Worm (Caenorhabditis elegans) whole organism, L2 larva: ENCODE results near the gene perm-5.

Experiments used
- C34F6.9 ChIP-seq: fragments of 150-350 bp; optimal IDR thresholded peaks from 2 replicates; lab custom pipeline; 2014; ENCODE audit warnings: missing biosample characterization, missing genetic modification characterization
- F13H6.1 ChIP-seq: sonication (generic microtip); optimal IDR thresholded peaks from 2 replicates; lab custom pipeline; 2016; ENCODE audit warnings: missing genetic modification characterization, missing compliant biosample characterization
- R02D3.7 ChIP-seq: fragments of 150-350 bp; optimal IDR thresholded peaks from 2 replicates; lab custom pipeline; 2014; ENCODE audit warnings: missing biosample characterization, missing genetic modification characterization
- Y55F3AM.14 ChIP-seq: fragments of 200-800 bp; sonication (Bioruptor generic); optimal IDR thresholded peaks from 2 replicates; lab custom pipeline; 2018; ENCODE audit warnings: mild to moderate bottlenecking, missing genetic modification characterization, missing compliant biosample characterization
- ZK546.5 ChIP-seq: sonication (generic microtip); optimal IDR thresholded peaks from 2 replicates; lab custom pipeline; 2017; ENCODE audit warnings: missing biosample characterization, missing genetic modification characterization
- alr-1 ChIP-seq: fragments of 150-350 bp; optimal IDR thresholded peaks from 2 replicates; lab custom pipeline; 2014; ENCODE audit warnings: missing biosample characterization, missing genetic modification characterization
- aly-2 ChIP-seq: fragments of 150-350 bp; optimal IDR thresholded peaks from 2 replicates; lab custom pipeline; 2014; ENCODE audit warnings: missing biosample characterization, missing genetic modification characterization
- ama-1 ChIP-seq: fragments of 150-350 bp; optimal IDR thresholded peaks from 2 replicates; lab custom pipeline; 2018; ENCODE audit warnings: inconsistent platforms
- ceh-16 ChIP-seq: fragments of 150-350 bp; optimal IDR thresholded peaks from 2 replicates; lab custom pipeline; 2014; ENCODE audit warnings: missing biosample characterization, missing genetic modification characterization
- ceh-82 ChIP-seq: fragments of 150-350 bp; optimal IDR thresholded peaks from 2 replicates; lab custom pipeline; 2014; ENCODE audit warnings: missing biosample characterization, missing genetic modification characterization
- crh-2 ChIP-seq: sonication (generic microtip); optimal IDR thresholded peaks from 2 replicates; lab custom pipeline; 2017; ENCODE audit warnings: missing biosample characterization, missing genetic modification characterization
- dmd-4 ChIP-seq: sonication (generic microtip); optimal IDR thresholded peaks from 2 replicates; lab custom pipeline; 2017; ENCODE audit warnings: missing biosample characterization, missing genetic modification characterization
- egl-27 ChIP-seq: sonication (generic microtip); optimal IDR thresholded peaks from 3 replicates; lab custom pipeline; 2017; ENCODE audit warnings: missing biosample characterization, missing genetic modification reagents, missing genetic modification characterization
- elt-1 ChIP-seq: fragments of 150-350 bp; optimal IDR thresholded peaks from 2 replicates; lab custom pipeline; 2014; ENCODE audit warnings: missing biosample characterization, missing genetic modification characterization
- elt-3 ChIP-seq: sonication (generic microtip); optimal IDR thresholded peaks from 2 replicates; lab custom pipeline; 2017; ENCODE audit warnings: missing biosample characterization, missing genetic modification characterization
- fos-1 ChIP-seq: fragments of 150-350 bp; optimal IDR thresholded peaks from 2 replicates; lab custom pipeline; 2014; ENCODE audit warnings: missing biosample characterization, missing genetic modification characterization
- gmeb-1 ChIP-seq: fragments of 150-350 bp; optimal IDR thresholded peaks from 2 replicates; lab custom pipeline; 2014; ENCODE audit warnings: missing biosample characterization, missing genetic modification characterization
- lin-11 ChIP-seq: fragments of 150-350 bp; sonication (generic microtip); optimal IDR thresholded peaks from 2 replicates; lab custom pipeline; 2014; ENCODE audit warnings: missing biosample characterization, missing genetic modification characterization, inconsistent platforms, mixed read lengths
- lin-13 ChIP-seq: fragments of 150-350 bp; optimal IDR thresholded peaks from 2 replicates; lab custom pipeline; 2014; ENCODE audit warnings: missing biosample characterization, missing genetic modification reagents, missing genetic modification characterization
- lin-39 ChIP-seq: fragments of 150-350 bp; optimal IDR thresholded peaks from 2 replicates; lab custom pipeline; 2014; ENCODE audit warnings: missing biosample characterization, missing genetic modification reagents, missing genetic modification characterization
- lsy-2 ChIP-seq, 2 experiments: fragments of 150-350 bp in 1 of 2; sonication (generic microtip) in 1 of 2; optimal IDR thresholded peaks; 2 replicates each; lab custom pipeline; 2014 to 2017; ENCODE audit warnings: missing biosample characterization in 2 of 2, missing genetic modification characterization in 2 of 2
- mab-5 ChIP-seq: fragments of 150-350 bp; optimal IDR thresholded peaks from 2 replicates; lab custom pipeline; 2014; ENCODE audit warnings: missing biosample characterization, missing genetic modification characterization
- mbf-1 ChIP-seq: sonication (generic microtip); optimal IDR thresholded peaks from 2 replicates; lab custom pipeline; 2017; ENCODE audit warnings: missing biosample characterization, missing genetic modification characterization
- nhr-10 ChIP-seq: sonication (generic microtip); optimal IDR thresholded peaks from 2 replicates; lab custom pipeline; 2017; ENCODE audit warnings: missing biosample characterization, missing genetic modification characterization
- nhr-12 ChIP-seq: fragments of 150-350 bp; optimal IDR thresholded peaks from 2 replicates; lab custom pipeline; 2014; ENCODE audit warnings: missing biosample characterization, missing genetic modification characterization
- nhr-129 ChIP-seq: fragments of 150-350 bp; optimal IDR thresholded peaks from 2 replicates; lab custom pipeline; 2014; ENCODE audit warnings: missing biosample characterization, missing genetic modification characterization
- nhr-21 ChIP-seq: fragments of 150-350 bp; optimal IDR thresholded peaks from 2 replicates; lab custom pipeline; 2014; ENCODE audit warnings: missing biosample characterization, missing genetic modification characterization
- nhr-23 ChIP-seq: fragments of 150-350 bp; optimal IDR thresholded peaks from 2 replicates; lab custom pipeline; 2014; ENCODE audit warnings: missing biosample characterization, missing genetic modification reagents, missing genetic modification characterization
- nhr-237 ChIP-seq: fragments of 150-350 bp; optimal IDR thresholded peaks from 2 replicates; lab custom pipeline; 2014; ENCODE audit warnings: missing biosample characterization, missing genetic modification characterization
- nhr-25 ChIP-seq: fragments of 150-350 bp; sonication (generic microtip); optimal IDR thresholded peaks from 3 replicates; lab custom pipeline; 2014; ENCODE audit warnings: missing biosample characterization, missing genetic modification characterization
- nhr-6 ChIP-seq: fragments of 150-350 bp; optimal IDR thresholded peaks from 2 replicates; lab custom pipeline; 2014; ENCODE audit warnings: missing biosample characterization, missing genetic modification characterization
- nhr-77 ChIP-seq: fragments of 150-350 bp; optimal IDR thresholded peaks from 2 replicates; lab custom pipeline; 2014; ENCODE audit warnings: missing biosample characterization, missing genetic modification characterization
- peb-1 ChIP-seq: fragments of 150-350 bp; optimal IDR thresholded peaks from 2 replicates; lab custom pipeline; 2014; ENCODE audit warnings: missing biosample characterization, missing genetic modification characterization
- sem-4 ChIP-seq: fragments of 150-350 bp; optimal IDR thresholded peaks from 2 replicates; lab custom pipeline; 2014; ENCODE audit warnings: missing biosample characterization, missing genetic modification reagents, missing genetic modification characterization
- skn-1 ChIP-seq: sonication (generic microtip); optimal IDR thresholded peaks from 2 replicates; lab custom pipeline; 2017; ENCODE audit warnings: missing biosample characterization, missing genetic modification characterization
- sma-3 ChIP-seq: sonication (generic microtip); optimal IDR thresholded peaks from 2 replicates; lab custom pipeline; 2016; ENCODE audit warnings: missing genetic modification reagents, missing genetic modification characterization, missing compliant biosample characterization
- sma-9 ChIP-seq, 2 experiments: fragments of 150-350 bp in 1 of 2; sonication (generic microtip) in 1 of 2; optimal IDR thresholded peaks; 2 replicates each; lab custom pipeline; 2014 to 2016; ENCODE audit warnings: missing genetic modification characterization in 2 of 2, mild to moderate bottlenecking in 1 of 2, missing biosample characterization in 1 of 2, missing compliant biosample characterization in 1 of 2, missing genetic modification reagents in 1 of 2, moderate library complexity in 1 of 2
- snpc-4 ChIP-seq: fragments of 150-350 bp; optimal IDR thresholded peaks from 2 replicates; lab custom pipeline; 2014; ENCODE audit warnings: missing biosample characterization, missing genetic modification characterization
- unc-39 ChIP-seq: fragments of 150-350 bp; optimal IDR thresholded peaks from 2 replicates; lab custom pipeline; 2014; ENCODE audit warnings: missing biosample characterization, missing genetic modification characterization
- unc-55 ChIP-seq: fragments of 150-350 bp; sonication (generic microtip); optimal IDR thresholded peaks from 3 replicates; lab custom pipeline; 2014; ENCODE audit warnings: missing biosample characterization, missing genetic modification reagents, missing genetic modification characterization
- unc-62 ChIP-seq: fragments of 150-350 bp; optimal IDR thresholded peaks from 2 replicates; lab custom pipeline; 2014; ENCODE audit warnings: missing biosample characterization, missing genetic modification reagents, missing genetic modification characterization
- zag-1 ChIP-seq: fragments of 150-350 bp; optimal IDR thresholded peaks from 2 replicates; lab custom pipeline; 2014; ENCODE audit warnings: missing biosample characterization, missing genetic modification characterization
- ztf-1 ChIP-seq: fragments of 200-800 bp; sonication (Bioruptor generic); conservative IDR thresholded peaks from 2 replicates; pipeline ENCODE4 v1.3.6; 2022; ENCODE audit warnings: missing genetic modification characterization, missing compliant biosample characterization
- ztf-11 ChIP-seq: sonication (generic microtip); optimal IDR thresholded peaks from 2 replicates; lab custom pipeline; 2017; ENCODE audit warnings: missing biosample characterization, missing genetic modification characterization
- ztf-4 ChIP-seq: fragments of 150-350 bp; optimal IDR thresholded peaks from 2 replicates; lab custom pipeline; 2014; ENCODE audit warnings: missing biosample characterization, missing genetic modification characterization

Gene perm-5

DNA sequence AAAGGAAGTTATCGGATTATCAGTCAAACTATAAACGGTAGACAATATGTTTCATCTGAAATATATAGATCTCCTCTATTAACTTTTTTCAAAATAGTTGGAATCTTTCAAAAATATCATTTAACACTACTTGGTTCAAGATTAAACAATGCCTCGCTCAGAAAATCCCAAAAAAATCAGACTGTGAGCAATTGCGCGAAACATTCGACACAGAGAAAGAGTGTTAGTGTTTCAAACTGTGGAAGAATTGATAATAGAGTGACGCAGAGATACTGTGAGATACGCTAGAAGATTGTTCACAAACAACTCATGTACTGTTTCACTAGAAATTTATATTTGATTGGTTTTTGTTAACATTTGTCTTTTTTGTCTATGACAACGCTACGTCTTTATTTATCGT is 37.8 kb upstream of the perm-5 start, which contains the start of gene chil-11:
Gene chil-11, plus strand, starts transcription at position 301 of the 400 bp plus-strand sequence.
- TF ChIP-seq sem-4 (tag; lab: Kevin White, UChicago), result no peak
- no peak for TF ChIP-seq unc-39 (tag; lab: Kevin White, UChicago)
- TF ChIP-seq crh-2 (tag; lab: Kevin White, UChicago), result no peak
- TF ChIP-seq ZK546.5 (tag; lab: Kevin White, UChicago), result no peak
- TF ChIP-seq ama-1, result no peak
- no peak for TF ChIP-seq dmd-4 (tag; lab: Kevin White, UChicago)
- no peak for TF ChIP-seq snpc-4 (tag; lab: Kevin White, UChicago)
- no peak for TF ChIP-seq lin-11
- no peak for TF ChIP-seq ceh-82 (tag; lab: Kevin White, UChicago)
- TF ChIP-seq R02D3.7 (tag; lab: Kevin White, UChicago), result no peak
- TF ChIP-seq lin-13 (GFP tag; lab: Kevin White, UChicago), result no peak
- no peak for TF ChIP-seq sma-3 (GFP tag; lab: Kevin White, UChicago)
- TF ChIP-seq ceh-16, result no peak
- no peak for TF ChIP-seq peb-1 (tag; lab: Kevin White, UChicago)
- TF ChIP-seq mbf-1 (tag; lab: Kevin White, UChicago), result no peak
- TF ChIP-seq Y55F3AM.14 (GFP tag; lab: Kevin White, UChicago), result no peak
- no peak for TF ChIP-seq nhr-23 (tag; lab: Kevin White, UChicago)
- no peak for TF ChIP-seq nhr-21 (tag; lab: Kevin White, UChicago)
- TF ChIP-seq ztf-11, result no peak

DNA sequence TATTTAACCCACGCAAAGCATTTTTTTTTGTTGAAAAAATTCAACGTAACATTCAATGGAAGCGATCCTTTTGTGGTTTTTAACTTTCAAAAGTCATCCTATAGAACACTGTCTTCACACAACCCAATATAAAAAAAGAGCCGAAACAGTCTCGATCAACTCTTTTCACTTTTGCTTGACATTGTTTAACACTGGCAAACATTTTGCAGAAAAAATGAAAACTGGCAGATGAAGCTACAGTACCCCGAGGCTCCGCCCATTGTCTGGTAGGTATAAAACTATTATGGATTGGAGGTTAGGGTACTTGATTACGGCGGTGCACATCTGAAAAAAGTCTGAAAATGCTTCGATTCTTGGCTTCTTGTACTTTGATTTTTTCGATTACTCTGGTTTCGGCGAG is 31.5 kb upstream of the perm-5 start, which contains the start of gene cpg-18:
Gene cpg-18, plus strand, starts transcription at position 301 of the 400 bp plus-strand sequence.
- TF ChIP-seq alr-1 (tag; lab: Kevin White, UChicago) (no peak), gmeb-1 (no peak), R02D3.7 (tag; lab: Kevin White, UChicago) (no peak), ceh-16 (no peak), ztf-1 (GFP tag; lab: Robert Waterston, UW) (no peak), unc-62 (GFP tag; lab: Kevin White, UChicago) (no peak), lin-11 (no peak), fos-1 (tag; lab: Kevin White, UChicago) (no peak), zag-1 (no peak), ceh-82 (tag; lab: Kevin White, UChicago) (no peak), dmd-4 (tag; lab: Kevin White, UChicago) (no peak), ztf-11 (no peak), unc-55 (GFP tag; lab: Kevin White, UChicago) (no peak), lsy-2 (tag; optimal IDR thresholded peaks at IDR 0.05; lab: Kevin White, UChicago) (no peak), elt-1 (tag; lab: Kevin White, UChicago) (no peak), nhr-21 (tag; lab: Kevin White, UChicago) (no peak)

DNA sequence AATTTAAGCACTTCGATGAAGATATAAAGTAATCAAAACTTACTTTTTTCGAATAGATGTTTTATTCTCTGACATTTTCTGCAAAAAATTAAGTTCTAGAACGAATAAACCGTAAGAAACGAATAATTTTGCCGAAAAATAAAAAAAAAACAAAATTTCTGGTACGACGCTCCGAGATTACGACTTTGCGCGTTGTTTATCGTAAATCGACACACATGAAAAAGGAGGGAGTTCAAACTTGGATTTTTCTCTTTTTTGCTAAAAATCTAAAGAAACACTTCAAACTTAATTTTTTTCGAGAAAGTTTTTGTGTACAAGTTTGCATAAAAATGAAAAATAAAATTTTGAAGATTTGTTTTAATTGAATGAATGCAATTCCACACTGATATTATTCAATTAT is 28.3 kb upstream of the perm-5 start, which contains the start of gene H35B03.2:
Gene H35B03.2, minus strand, starts transcription at position 78 of the 400 bp plus-strand sequence.
- TF ChIP-seq nhr-25 (tag; lab: Kevin White, UChicago) (peak; percentile 69), lin-13 (GFP tag; lab: Kevin White, UChicago) (peak; percentile 51), elt-3 (no peak), peb-1 (tag; lab: Kevin White, UChicago) (no peak), unc-62 (GFP tag; lab: Kevin White, UChicago) (no peak), ztf-4 (tag; lab: Kevin White, UChicago) (no peak), egl-27 (tag; lab: Kevin White, UChicago) (no peak), nhr-10 (tag; lab: Kevin White, UChicago) (no peak), sma-3 (GFP tag; lab: Kevin White, UChicago) (peak; percentile 53), sma-9 (GFP tag; optimal IDR thresholded peaks at IDR 0.05; lab: Kevin White, UChicago) (peak; percentile 47), sma-9 (tag; optimal IDR thresholded peaks at IDR 0.05; lab: Kevin White, UChicago) (no peak), ztf-11 (no peak), nhr-6 (tag; lab: Kevin White, UChicago) (peak; percentile 24), F13H6.1 (tag; lab: Kevin White, UChicago) (peak; percentile 36), gmeb-1 (peak; percentile 98), aly-2 (tag; lab: Kevin White, UChicago) (no peak), nhr-21 (tag; lab: Kevin White, UChicago) (peak; percentile 34), elt-1 (tag; lab: Kevin White, UChicago) (no peak), unc-39 (tag; lab: Kevin White, UChicago) (no peak), nhr-129 (tag; lab: Kevin White, UChicago) (peak; percentile 50), mbf-1 (tag; lab: Kevin White, UChicago) (no peak), unc-55 (GFP tag; lab: Kevin White, UChicago) (peak; percentile 90), ZK546.5 (tag; lab: Kevin White, UChicago) (no peak), Y55F3AM.14 (GFP tag; lab: Kevin White, UChicago) (no peak), nhr-12 (tag; lab: Kevin White, UChicago) (no peak), nhr-23 (tag; lab: Kevin White, UChicago) (no peak), crh-2 (tag; lab: Kevin White, UChicago) (peak; percentile 70), mab-5 (tag; lab: Kevin White, UChicago) (peak; percentile 24), ceh-82 (tag; lab: Kevin White, UChicago) (no peak), C34F6.9 (tag; lab: Kevin White, UChicago) (peak; percentile 73), ama-1 (no peak), alr-1 (tag; lab: Kevin White, UChicago) (no peak), snpc-4 (tag; lab: Kevin White, UChicago) (peak; percentile 36), lin-39 (tag; lab: Kevin White, UChicago) (no peak), nhr-77 (no peak), fos-1 (tag; lab: Kevin White, UChicago) (peak; percentile 11), dmd-4 (tag; lab: Kevin White, UChicago) (no peak), zag-1 (no peak), lsy-2 (tag; optimal IDR thresholded peaks at IDR 0.05; lab: Kevin White, UChicago) (peak; percentile 64 to 88), ceh-16 (no peak), sem-4 (tag; lab: Kevin White, UChicago) (no peak), R02D3.7 (tag; lab: Kevin White, UChicago) (peak; percentile 97), skn-1 (tag; lab: Kevin White, UChicago) (no peak), nhr-237 (tag; lab: Kevin White, UChicago) (no peak)
